Fruit fly (Drosophila melanogaster): Measurements from ENCODE around the gene CG5938.

CG5938 gene

DNA sequence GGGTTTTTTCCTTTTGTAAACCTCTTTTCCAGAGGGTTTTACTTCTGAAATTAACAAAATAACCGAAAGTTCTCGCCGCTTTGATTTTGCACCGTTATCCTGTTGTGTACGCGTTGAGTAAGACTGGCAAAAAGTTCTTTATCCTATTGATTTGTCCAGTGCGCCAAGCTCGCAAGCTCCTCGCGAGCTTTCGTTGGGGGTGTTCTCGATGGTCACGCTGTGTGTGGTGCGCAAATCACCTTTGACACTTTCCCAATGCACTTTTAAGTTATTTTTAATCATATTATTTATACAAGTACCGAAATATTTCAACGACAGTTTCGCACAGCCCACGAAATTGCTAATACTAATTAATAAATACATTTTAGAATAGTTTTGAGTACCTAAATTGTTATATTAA is 36.6 kb upstream of the CG5938 start:
- peak; percentile 73 for TF ChIP-seq svp (GFP tag)
- TF ChIP-seq topi (GFP tag; optimal IDR thresholded peaks at IDR 0.05): no peak

DNA sequence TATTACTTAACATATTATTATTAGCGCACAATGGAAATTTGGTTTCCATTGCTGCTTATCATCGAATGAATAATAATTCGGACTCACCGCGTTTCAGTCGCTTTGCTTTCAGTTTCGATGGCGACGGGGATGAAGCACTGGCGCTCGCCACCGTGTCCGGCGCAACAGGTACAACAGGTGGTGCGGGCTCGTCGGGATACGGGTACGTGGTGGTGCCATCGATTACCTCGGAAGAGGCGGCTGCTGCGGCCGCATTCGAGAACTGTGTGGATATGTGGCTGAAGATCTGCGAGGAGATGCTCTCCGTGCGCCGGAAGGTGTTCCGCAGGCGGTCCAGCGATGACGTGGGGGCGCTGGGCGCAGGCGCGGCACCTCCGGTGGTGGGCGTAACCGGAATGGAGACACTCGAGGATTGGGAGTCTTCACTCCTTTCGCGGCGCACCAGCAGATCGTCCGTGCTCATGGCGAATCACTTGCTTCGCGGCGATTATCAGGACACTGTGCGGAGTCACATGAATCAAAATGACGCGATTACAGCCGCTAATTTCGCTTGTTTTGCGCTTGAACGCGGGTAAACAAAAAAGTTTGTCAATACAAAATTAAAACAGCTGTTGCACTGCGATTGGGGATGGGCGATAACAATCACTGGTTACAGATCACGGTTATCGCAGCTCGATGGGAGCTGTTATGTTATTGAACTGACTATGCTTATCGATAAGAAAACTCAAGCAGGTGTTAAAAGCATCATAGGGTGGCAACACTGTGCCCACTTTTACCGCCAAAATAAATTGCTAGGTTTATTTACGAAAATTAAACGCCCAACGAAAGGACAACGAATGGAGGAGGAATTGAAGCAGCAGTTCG is 35.9 kb upstream of the CG5938 start, which contains the start of the genes CG31064 and PolA2:
TSS of gene CG31064 (minus strand) at position 648 of the 864 bp plus-strand sequence.
TSS of gene PolA2 (plus strand) at position 726 of the 864 bp plus-strand sequence.
- no peak for TF ChIP-seq CG8632 (GFP tag; optimal IDR thresholded peaks at IDR 0.05)
- no peak for TF ChIP-seq CG9139 (GFP tag; optimal IDR thresholded peaks at IDR 0.05)
- no peak for TF ChIP-seq dsx (GFP tag; optimal IDR thresholded peaks at IDR 0.05; ENCODE audit: poor library complexity, severe bottlenecking)
- TF ChIP-seq CG31627 (GFP tag; optimal IDR thresholded peaks at IDR 0.05): no peak
- TF ChIP-seq CG10669 (GFP tag; optimal IDR thresholded peaks at IDR 0.05): no peak
- peak; percentile 37 for TF ChIP-seq CG1621 (tag; optimal IDR thresholded peaks at IDR 0.05)
- peak; percentile 0 for TF ChIP-seq esn (GFP tag; optimal IDR thresholded peaks at IDR 0.05)
- TF ChIP-seq Hr39 (GFP tag; optimal IDR thresholded peaks at IDR 0.05): no peak
- TF ChIP-seq fkh (GFP tag; optimal IDR thresholded peaks at IDR 0.05): peak; percentile 95

DNA sequence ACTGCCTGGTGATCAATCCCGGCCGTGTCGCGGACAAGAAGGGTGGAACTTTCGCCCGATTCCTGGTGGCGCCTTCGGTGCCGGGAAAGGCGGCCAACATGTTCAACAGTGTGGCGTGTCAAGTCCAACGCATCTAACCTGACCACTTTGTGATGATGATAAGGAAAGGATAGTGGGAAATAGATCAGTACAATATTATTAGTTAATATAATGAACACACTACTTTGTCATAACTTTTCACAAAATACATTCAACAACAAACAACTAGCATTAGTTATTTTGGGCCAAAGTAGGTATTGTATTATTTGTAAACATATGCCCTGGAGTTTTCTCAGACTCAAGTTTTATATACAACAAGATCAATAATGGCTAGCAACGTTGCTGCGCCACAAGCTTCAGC is 33.6 kb upstream of the CG5938 start, which contains the start of gene CG17991:
TSS of gene CG17991 (plus strand) at position 301 of the 400 bp plus-strand sequence.
- TF ChIP-seq Met (GFP tag; optimal IDR thresholded peaks at IDR 0.05) (no peak), CG4318 (GFP tag; optimal IDR thresholded peaks at IDR 0.05) (no peak), Lpt (GFP tag; optimal IDR thresholded peaks at IDR 0.05) (no peak), CG6854 (GFP tag; optimal IDR thresholded peaks at IDR 0.05) (no peak), fd85E (GFP tag; optimal IDR thresholded peaks at IDR 0.05) (no peak), CG32006 (GFP tag; optimal IDR thresholded peaks at IDR 0.05) (no peak), CG11762 (GFP tag; optimal IDR thresholded peaks at IDR 0.05; ENCODE audit: insufficient read depth) (no peak), CG8319 (GFP tag; optimal IDR thresholded peaks at IDR 0.05) (no peak)

DNA sequence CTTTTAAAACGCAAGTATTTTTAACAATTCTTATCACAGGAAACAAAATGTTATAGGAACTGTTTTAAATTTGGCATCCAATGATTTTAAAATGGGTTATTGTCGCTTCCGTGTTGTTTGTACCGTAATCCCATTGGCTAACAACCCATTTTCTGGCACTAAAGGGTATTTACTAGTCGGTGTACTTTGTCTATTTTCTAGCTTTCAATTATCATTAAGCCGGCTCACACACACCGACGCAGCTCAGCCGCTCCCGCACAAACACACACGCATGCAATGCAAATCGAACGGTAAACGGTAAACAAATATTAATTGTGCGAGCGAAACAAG is 30.2 kb upstream of the CG5938 start:
- TF ChIP-seq esn (GFP tag; optimal IDR thresholded peaks at IDR 0.05): peak; percentile 3
- no peak for TF ChIP-seq salr (GFP tag; optimal IDR thresholded peaks at IDR 0.05)
- TF ChIP-seq vri (GFP tag; optimal IDR thresholded peaks at IDR 0.05): no peak
- peak; percentile 5 for TF ChIP-seq lz (GFP tag; optimal IDR thresholded peaks at IDR 0.05)
- TF ChIP-seq fkh (GFP tag; optimal IDR thresholded peaks at IDR 0.05): peak; percentile 89

DNA sequence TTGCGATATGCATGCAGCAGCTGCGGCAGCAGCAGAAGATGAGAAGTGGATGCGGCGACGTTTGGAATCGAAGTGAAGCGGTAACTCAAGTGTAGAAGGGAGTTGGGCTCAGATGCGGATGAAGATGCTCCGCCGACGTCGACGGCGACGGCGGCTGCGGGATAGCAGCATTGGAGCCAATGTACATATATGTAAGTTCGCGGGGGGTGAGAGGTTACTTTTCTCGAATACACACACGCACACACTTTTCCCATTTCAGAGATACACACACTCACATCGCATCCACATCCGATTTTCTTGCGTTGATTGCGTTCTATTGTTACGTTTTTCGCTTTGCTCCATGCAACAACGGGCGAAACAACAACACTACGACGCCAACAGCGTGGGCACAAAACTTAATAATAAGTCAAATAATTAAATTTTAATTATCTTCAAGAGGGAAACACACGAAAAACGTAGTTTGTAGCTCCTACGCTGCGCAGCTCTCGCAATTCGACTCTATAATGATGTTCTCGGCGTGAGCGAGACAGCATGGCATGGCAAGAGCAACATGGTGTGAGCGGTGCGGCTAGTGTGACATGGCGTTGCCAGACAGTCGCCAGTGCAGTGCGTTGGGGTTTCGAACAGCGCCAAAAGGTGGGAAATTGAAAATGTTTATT is 29.7 kb upstream of the CG5938 start, which contains the start of gene CG18766:
TSS of gene CG18766 (minus strand) at position 508 of the 659 bp plus-strand sequence.
- no peak for TF ChIP-seq CG8632 (GFP tag; optimal IDR thresholded peaks at IDR 0.05)
- peak; percentile 18 for TF ChIP-seq esn (GFP tag; optimal IDR thresholded peaks at IDR 0.05)
- TF ChIP-seq Sox14 (GFP tag; optimal IDR thresholded peaks at IDR 0.05): peak; percentile 36
- TF ChIP-seq Sox15 (GFP tag; optimal IDR thresholded peaks at IDR 0.05): no peak
- TF ChIP-seq Smox (GFP tag; optimal IDR thresholded peaks at IDR 0.05): no peak
- peak; percentile 9 for TF ChIP-seq Eip75B (GFP tag; optimal IDR thresholded peaks at IDR 0.05)
- no peak for TF ChIP-seq Lpt (GFP tag; optimal IDR thresholded peaks at IDR 0.05)
- peak; percentile 39 for TF ChIP-seq vri (GFP tag; optimal IDR thresholded peaks at IDR 0.05)
- peak; percentile 66 for TF ChIP-seq Eip93F (GFP tag; optimal IDR thresholded peaks at IDR 0.05)
- TF ChIP-seq Eip78C (GFP tag): peak; percentile 73
- peak; percentile 95 for TF ChIP-seq svp (GFP tag)
- no peak for TF ChIP-seq CG16779 (tag; optimal IDR thresholded peaks at IDR 0.05)
- peak; percentile 58 for TF ChIP-seq CG6854 (GFP tag; optimal IDR thresholded peaks at IDR 0.05)
- TF ChIP-seq CG9139 (GFP tag; optimal IDR thresholded peaks at IDR 0.05): peak; percentile 61
- peak; percentile 27 for TF ChIP-seq CG3919 (GFP tag; optimal IDR thresholded peaks at IDR 0.05)
- TF ChIP-seq CG34406 (GFP tag; optimal IDR thresholded peaks at IDR 0.05): no peak
- no peak for TF ChIP-seq spab (GFP tag; optimal IDR thresholded peaks at IDR 0.05)
- TF ChIP-seq CG8319 (GFP tag; optimal IDR thresholded peaks at IDR 0.05): no peak
- no peak for TF ChIP-seq Hr4 (GFP tag; optimal IDR thresholded peaks at IDR 0.05)
- no peak for TF ChIP-seq CG6276 (GFP tag; optimal IDR thresholded peaks at IDR 0.05)
- TF ChIP-seq CG6163 (GFP tag; IDR thresholded peaks at IDR 0.05): 0 out of 3 replicates have a peak, but pooled peaks have one; percentile 46
- TF ChIP-seq CG31627 (GFP tag; optimal IDR thresholded peaks at IDR 0.05): peak; percentile 16
- TF ChIP-seq CG32006 (GFP tag; optimal IDR thresholded peaks at IDR 0.05): peak; percentile 28
- peak; percentile 67 to 76 for TF ChIP-seq ss (GFP tag; optimal IDR thresholded peaks at IDR 0.05)
- no peak for TF ChIP-seq acj6 (GFP tag; optimal IDR thresholded peaks at IDR 0.05)
- peak; percentile 13 for TF ChIP-seq CG1621 (tag; optimal IDR thresholded peaks at IDR 0.05)
- peak; percentile 27 for TF ChIP-seq topi (GFP tag; optimal IDR thresholded peaks at IDR 0.05)
- TF ChIP-seq fkh (GFP tag; optimal IDR thresholded peaks at IDR 0.05): peak; percentile 77

Measured in whole organism, prepupa.